Worm (Caenorhabditis elegans): ENCODE measurements around the gene K03B4.6.

Gene K03B4.6

DNA sequence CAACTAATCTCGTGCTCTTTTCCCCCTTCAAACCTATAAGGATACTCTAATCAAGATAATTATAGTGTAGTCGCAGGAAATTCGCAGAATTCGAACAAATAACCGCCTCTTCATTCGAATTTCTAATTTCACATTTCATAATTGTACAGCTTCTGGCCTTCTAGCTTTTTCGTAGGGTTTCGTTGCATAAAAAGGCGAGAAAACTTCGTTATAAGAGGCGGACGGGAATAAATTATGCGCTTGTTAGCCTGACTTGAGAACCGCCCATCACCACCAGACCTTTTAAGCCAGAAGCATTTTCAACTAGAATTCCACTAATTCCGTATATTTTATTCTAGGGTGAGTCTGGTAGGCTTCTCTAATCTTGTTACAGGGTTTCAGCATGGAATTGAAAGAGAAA is 5.7 kb upstream of the K03B4.6 start, which contains the start of gene K03B4.4:
Gene K03B4.4 (plus strand): TSS at position 301 of the 400 bp plus-strand sequence.
- TF ChIP-seq cog-1 (tag; optimal IDR thresholded peaks at IDR 0.05) (no peak), ztf-23 (GFP tag; IDR thresholded peaks at IDR 0.05) (no peak), ztf-29 (GFP tag; IDR thresholded peaks at IDR 0.05) (no peak), flt-1 (GFP tag; IDR thresholded peaks at IDR 0.05) (no peak), ref-1 (GFP tag; conservative IDR thresholded peaks at IDR 0.05) (no peak), T22C8.4 (GFP tag; IDR thresholded peaks at IDR 0.05) (no peak), med-1 (GFP tag; optimal IDR thresholded peaks at IDR 0.05; ENCODE audit: insufficient read depth) (no peak), tab-1 (GFP tag; IDR thresholded peaks at IDR 0.05) (no peak)

DNA sequence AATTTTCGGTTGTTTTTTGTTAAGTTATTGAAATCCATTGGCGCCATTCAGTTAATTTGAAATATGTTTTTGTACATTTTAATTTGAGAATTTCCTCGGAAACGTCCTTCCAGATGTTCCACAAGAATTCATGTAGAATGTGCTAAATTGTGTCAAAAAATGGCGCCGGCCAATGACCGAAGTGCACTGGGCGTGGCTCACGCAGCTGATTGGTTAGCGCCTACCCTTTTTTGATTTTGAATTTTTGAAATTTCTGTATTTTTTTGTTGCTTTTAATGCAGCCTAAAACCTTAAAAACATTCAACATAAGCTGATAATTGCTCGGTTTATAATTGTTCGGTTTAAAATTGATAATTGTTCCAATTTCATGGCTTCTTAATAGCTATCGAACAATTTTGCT is 820 bp upstream of the K03B4.6 start:
- TF ChIP-seq ztf-23 (GFP tag; IDR thresholded peaks at IDR 0.05) (no peak), ztf-29 (GFP tag; IDR thresholded peaks at IDR 0.05) (no peak), flt-1 (GFP tag; IDR thresholded peaks at IDR 0.05) (no peak), tab-1 (GFP tag; IDR thresholded peaks at IDR 0.05) (no peak), med-1 (GFP tag; optimal IDR thresholded peaks at IDR 0.05; ENCODE audit: insufficient read depth) (no peak), cog-1 (tag; optimal IDR thresholded peaks at IDR 0.05) (no peak), klf-2 (GFP tag; conservative IDR thresholded peaks at IDR 0.05) (no peak), ref-1 (GFP tag; conservative IDR thresholded peaks at IDR 0.05) (no peak), T22C8.4 (GFP tag; IDR thresholded peaks at IDR 0.05) (no peak)

DNA sequence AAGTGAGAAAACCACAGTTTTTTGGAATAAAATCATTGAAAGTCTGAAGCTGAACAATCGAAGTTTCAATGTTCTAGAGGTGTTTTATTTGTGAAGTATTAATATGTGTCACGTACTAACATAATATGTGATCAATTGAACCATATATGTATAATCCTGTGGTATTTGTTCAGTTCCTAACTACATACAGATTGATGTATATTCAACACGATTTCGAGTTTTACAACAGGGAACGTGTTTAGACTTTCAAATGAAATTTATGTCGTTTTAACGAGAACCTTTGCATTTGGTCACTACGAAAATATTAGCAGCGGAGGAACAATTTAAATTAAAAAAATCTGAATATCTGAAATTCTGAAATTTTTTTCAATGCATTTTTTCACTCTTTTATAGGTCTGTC is 1.5 kb downstream of the K03B4.6 start, which contains the start of gene K03B4.8:
Gene K03B4.8 (minus strand): TSS at position 101 of the 400 bp plus-strand sequence.
- TF ChIP-seq flt-1 (GFP tag; IDR thresholded peaks at IDR 0.05) (no peak), tab-1 (GFP tag; IDR thresholded peaks at IDR 0.05) (no peak), ztf-23 (GFP tag; IDR thresholded peaks at IDR 0.05) (no peak), klf-2 (GFP tag; conservative IDR thresholded peaks at IDR 0.05) (no peak), med-1 (GFP tag; optimal IDR thresholded peaks at IDR 0.05; ENCODE audit: insufficient read depth) (no peak)

DNA sequence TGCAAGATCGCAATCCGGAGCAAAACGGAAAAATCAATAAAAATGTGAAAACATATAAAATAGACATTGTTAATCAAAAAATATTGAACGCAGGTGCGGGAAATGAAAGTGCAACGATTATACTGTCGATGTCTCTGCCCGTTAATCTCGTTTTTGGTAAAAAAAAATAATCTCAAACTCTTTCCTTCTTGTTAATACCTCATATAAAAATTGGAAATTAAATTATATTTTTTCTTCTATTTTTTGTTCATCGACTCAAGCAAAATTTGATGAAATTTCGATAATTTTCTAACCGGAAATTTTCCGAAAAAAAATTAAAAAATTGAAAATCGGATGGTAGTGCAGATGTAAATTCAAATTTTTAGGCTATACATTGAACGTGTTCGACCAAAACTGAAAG is 3.5 kb downstream of the K03B4.6 start, which contains the start of gene K03B4.9:
Gene K03B4.9 (minus strand): TSS at position 101 of the 400 bp plus-strand sequence.
- no peak for TF ChIP-seq T22C8.4 (GFP tag; IDR thresholded peaks at IDR 0.05)

DNA sequence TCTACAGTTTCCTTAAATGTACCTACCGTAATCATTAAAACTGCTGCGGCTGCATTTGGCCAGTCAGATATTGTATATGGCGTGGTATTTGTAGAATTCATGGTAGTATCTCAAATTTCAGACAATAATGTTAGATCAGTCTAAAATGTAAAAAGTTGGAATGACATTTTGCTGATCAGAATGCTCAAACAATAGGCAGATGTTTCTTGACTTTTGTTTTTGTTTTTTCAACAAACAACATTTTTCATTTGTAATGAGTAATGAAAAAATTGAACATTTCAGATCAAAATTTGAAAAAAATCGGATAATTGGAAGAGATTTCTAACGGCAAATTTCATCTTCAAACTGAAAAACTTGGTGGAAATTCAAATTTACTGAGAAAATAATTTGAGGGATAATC is 7.4 kb downstream of the K03B4.6 start, which contains the start of gene srx-77:
Gene srx-77 (minus strand): TSS at position 101 of the 400 bp plus-strand sequence.
- no peak for TF ChIP-seq ztf-23 (GFP tag; IDR thresholded peaks at IDR 0.05)
- no peak for TF ChIP-seq ref-1 (GFP tag; conservative IDR thresholded peaks at IDR 0.05)
- no peak for TF ChIP-seq flt-1 (GFP tag; IDR thresholded peaks at IDR 0.05)
- no peak for TF ChIP-seq med-1 (GFP tag; optimal IDR thresholded peaks at IDR 0.05; ENCODE audit: insufficient read depth)
- no peak for TF ChIP-seq ztf-29 (GFP tag; IDR thresholded peaks at IDR 0.05)
- TF ChIP-seq T22C8.4 (GFP tag; IDR thresholded peaks at IDR 0.05), result no peak
- TF ChIP-seq cog-1 (tag; optimal IDR thresholded peaks at IDR 0.05), result no peak
- TF ChIP-seq klf-2 (GFP tag; conservative IDR thresholded peaks at IDR 0.05), result no peak
- TF ChIP-seq tab-1 (GFP tag; IDR thresholded peaks at IDR 0.05), result no peak

DNA sequence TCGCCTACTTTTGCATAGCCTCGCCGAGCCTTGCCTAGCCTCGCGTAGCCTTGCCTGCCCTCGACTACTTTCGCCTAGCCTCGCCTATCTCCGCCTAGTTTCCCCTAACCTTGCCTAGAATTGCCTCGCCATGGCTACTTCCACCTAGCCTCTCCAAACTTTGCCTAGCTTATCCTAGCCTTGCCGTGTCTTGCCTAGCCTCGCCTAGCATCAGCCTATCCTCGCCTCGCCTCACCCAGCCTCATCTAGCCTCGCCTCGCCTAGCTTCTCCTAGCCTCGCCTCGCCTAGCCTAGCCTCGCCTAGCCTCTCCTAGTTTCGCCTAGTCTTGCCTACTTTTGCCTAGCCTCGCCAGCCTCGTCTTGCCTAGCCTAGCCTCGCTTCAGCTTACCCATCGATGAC is 8.9 kb downstream of the K03B4.6 start:
- TF ChIP-seq ztf-23 (GFP tag; IDR thresholded peaks at IDR 0.05), result no peak
- no peak for TF ChIP-seq klf-2 (GFP tag; conservative IDR thresholded peaks at IDR 0.05)
- TF ChIP-seq T22C8.4 (GFP tag; IDR thresholded peaks at IDR 0.05), result no peak
- TF ChIP-seq med-1 (GFP tag; optimal IDR thresholded peaks at IDR 0.05; ENCODE audit: insufficient read depth), result no peak

DNA sequence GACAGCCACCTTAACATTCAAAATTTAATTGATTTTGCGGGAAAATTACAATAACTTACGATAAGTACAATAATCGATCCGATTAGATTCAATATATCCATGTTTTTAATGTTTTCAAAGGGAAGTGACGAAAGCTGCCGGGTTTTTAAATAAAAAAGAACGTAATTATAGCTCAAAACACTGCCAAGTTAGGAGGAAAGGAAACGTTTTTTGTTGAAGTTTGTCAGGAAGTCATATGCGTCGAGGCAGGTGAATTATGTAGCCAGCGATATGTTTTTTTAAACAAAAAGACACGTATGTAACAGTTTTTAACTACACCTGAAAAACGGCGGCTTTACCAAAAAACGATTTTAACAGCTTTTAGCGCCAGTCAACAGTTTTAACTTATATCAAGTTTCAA is 10.3 kb downstream of the K03B4.6 start, which contains the start of gene srx-73:
Gene srx-73 (minus strand): TSS at position 101 of the 400 bp plus-strand sequence.
- no peak for TF ChIP-seq klf-2 (GFP tag; conservative IDR thresholded peaks at IDR 0.05)
- no peak for TF ChIP-seq ztf-23 (GFP tag; IDR thresholded peaks at IDR 0.05)

DNA sequence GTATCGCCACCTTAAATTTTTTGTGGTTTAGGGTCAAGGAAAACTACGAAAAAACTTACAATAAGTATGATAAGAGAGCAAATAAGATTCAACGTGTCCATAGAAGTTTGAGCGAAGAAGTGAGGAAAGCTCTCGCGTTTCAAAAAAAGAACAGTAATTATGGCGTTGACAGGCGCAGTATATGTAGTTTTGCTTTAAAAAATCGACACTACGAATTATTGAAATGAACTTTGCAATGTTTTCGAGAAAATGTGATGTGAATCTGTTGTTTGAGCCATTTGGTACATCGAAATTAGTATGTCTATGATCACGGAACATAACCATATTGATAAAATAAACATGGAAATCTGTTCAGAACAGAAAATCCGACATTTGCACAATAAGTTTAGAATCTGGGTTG is 13.6 kb downstream of the K03B4.6 start, which contains the start of gene srx-74:
Gene srx-74 (minus strand): TSS at position 101 of the 400 bp plus-strand sequence.
- TF ChIP-seq flt-1 (GFP tag; IDR thresholded peaks at IDR 0.05) (no peak), med-1 (GFP tag; optimal IDR thresholded peaks at IDR 0.05; ENCODE audit: insufficient read depth) (no peak), tab-1 (GFP tag; IDR thresholded peaks at IDR 0.05) (no peak), klf-2 (GFP tag; conservative IDR thresholded peaks at IDR 0.05) (no peak), cog-1 (tag; optimal IDR thresholded peaks at IDR 0.05) (no peak), ztf-23 (GFP tag; IDR thresholded peaks at IDR 0.05) (no peak), T22C8.4 (GFP tag; IDR thresholded peaks at IDR 0.05) (no peak), ztf-29 (GFP tag; IDR thresholded peaks at IDR 0.05) (no peak), ref-1 (GFP tag; conservative IDR thresholded peaks at IDR 0.05) (no peak)

DNA sequence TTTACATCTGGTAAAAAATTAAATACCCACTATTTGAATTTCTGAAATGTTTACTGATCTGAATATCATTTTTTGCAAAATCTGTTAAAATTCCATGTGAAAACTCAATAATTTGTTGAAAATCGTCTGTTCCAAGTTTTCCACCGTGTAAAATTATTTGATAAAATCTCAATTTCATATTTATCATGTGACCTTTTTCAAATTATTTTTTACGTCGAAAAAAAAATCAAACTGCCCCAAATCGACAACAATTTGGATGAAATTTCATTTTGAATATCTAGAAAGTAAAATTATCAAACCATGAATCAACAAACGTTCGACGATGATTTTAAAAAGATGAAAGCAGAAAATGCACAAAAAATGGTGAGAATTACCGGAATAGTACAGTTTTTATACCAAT is 20.8 kb downstream of the K03B4.6 start, which contains the start of gene F41F3.9:
Gene F41F3.9 (plus strand): TSS at position 301 of the 400 bp plus-strand sequence.
- no peak for TF ChIP-seq ref-1 (GFP tag; conservative IDR thresholded peaks at IDR 0.05)
- TF ChIP-seq T22C8.4 (GFP tag; IDR thresholded peaks at IDR 0.05), result no peak
- no peak for TF ChIP-seq med-1 (GFP tag; optimal IDR thresholded peaks at IDR 0.05; ENCODE audit: insufficient read depth)
- no peak for TF ChIP-seq ztf-29 (GFP tag; IDR thresholded peaks at IDR 0.05)
- TF ChIP-seq tab-1 (GFP tag; IDR thresholded peaks at IDR 0.05), result no peak
- TF ChIP-seq ztf-23 (GFP tag; IDR thresholded peaks at IDR 0.05), result no peak
- TF ChIP-seq klf-2 (GFP tag; conservative IDR thresholded peaks at IDR 0.05), result no peak
- TF ChIP-seq flt-1 (GFP tag; IDR thresholded peaks at IDR 0.05), result no peak
- no peak for TF ChIP-seq cog-1 (tag; optimal IDR thresholded peaks at IDR 0.05)

DNA sequence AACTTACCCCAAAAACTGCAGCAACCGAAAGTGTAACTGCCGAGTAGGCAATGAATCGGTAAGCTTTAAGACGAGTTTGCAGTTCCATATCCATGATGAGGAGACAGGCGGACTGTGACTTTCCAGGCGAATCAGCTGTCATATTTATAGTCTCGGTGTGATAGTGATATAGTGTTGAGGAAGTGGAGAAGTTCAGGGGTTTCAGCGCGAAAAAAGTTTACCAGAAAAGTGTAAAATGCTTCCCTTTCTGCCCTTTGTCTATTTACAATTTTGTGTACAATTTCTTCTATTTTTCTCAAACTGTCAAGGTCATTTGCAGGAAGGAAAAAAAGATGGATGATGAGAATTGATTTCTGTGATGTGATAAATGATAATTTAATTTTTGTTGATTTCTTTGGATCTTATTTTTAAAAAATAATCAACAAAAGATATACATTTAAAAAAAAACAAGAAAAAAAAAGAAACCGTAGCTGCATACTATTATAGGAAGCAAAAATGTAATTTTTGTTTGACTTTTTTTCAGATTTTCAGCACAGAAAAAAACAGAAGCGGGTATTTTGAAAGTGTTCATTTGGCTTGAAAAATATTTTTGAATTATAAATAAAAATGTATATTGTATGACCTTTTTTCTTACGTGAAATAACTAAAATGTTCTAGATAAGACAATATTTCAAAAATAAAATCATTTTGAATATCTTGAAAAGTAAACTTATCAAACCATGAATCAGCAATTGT is 22.0 kb downstream of the K03B4.6 start, which contains the start of the genes col-139 and F41F3.1:
Gene col-139 (minus strand): TSS at position 101 of the 735 bp plus-strand sequence.
Gene F41F3.1 (plus strand): TSS at position 685 of the 735 bp plus-strand sequence.
- TF ChIP-seq klf-2 (GFP tag; conservative IDR thresholded peaks at IDR 0.05), result no peak
- TF ChIP-seq cog-1 (tag; optimal IDR thresholded peaks at IDR 0.05), result no peak
- no peak for TF ChIP-seq flt-1 (GFP tag; IDR thresholded peaks at IDR 0.05)
- TF ChIP-seq ref-1 (GFP tag; conservative IDR thresholded peaks at IDR 0.05), result no peak
- no peak for TF ChIP-seq med-1 (GFP tag; optimal IDR thresholded peaks at IDR 0.05; ENCODE audit: insufficient read depth)
- TF ChIP-seq tab-1 (GFP tag; IDR thresholded peaks at IDR 0.05), result no peak
- TF ChIP-seq ztf-23 (GFP tag; IDR thresholded peaks at IDR 0.05), result no peak
- TF ChIP-seq T22C8.4 (GFP tag; IDR thresholded peaks at IDR 0.05), result no peak
- no peak for TF ChIP-seq ztf-29 (GFP tag; IDR thresholded peaks at IDR 0.05)
